Worm (Caenorhabditis elegans) whole organism, young adult: ENCODE results near the gene cyp-33E2.

Experiments
- B0035.1 ChIP-seq: sonication (generic microtip); optimal IDR thresholded peaks from 2 replicates; lab custom pipeline; 2016; ENCODE audit warnings: missing genetic modification characterization, mild to moderate bottlenecking, missing compliant biosample characterization, missing genotype, missing genetic modification reagents
- F23B12.7 ChIP-seq: sonication (generic microtip); optimal IDR thresholded peaks from 2 replicates; lab custom pipeline; 2017; ENCODE audit warnings: missing genetic modification characterization, mild to moderate bottlenecking, missing compliant biosample characterization, antibody characterized with exemption, moderate library complexity; ENCODE audit not compliant: insufficient read depth
- F33H1.4 ChIP-seq: fragments of 200-800 bp; sonication (Bioruptor generic); IDR thresholded peaks from 2 replicates; pipeline ENCODE4 v1.3.6; 2022; ENCODE audit warnings: missing genetic modification reagents, missing genetic modification characterization, missing compliant biosample characterization
- F49E8.2 ChIP-seq: sonication (generic microtip); optimal IDR thresholded peaks from 3 replicates; lab custom pipeline; 2017; ENCODE audit warnings: missing genetic modification characterization, mild to moderate bottlenecking, missing compliant biosample characterization, antibody characterized with exemption, moderate library complexity; ENCODE audit not compliant: insufficient read depth
- Y56A3A.18 ChIP-seq: fragments of 200-800 bp; sonication (Bioruptor generic); IDR thresholded peaks from 2 replicates; pipeline ENCODE4 v1.3.6; 2022; ENCODE audit warnings: missing genetic modification reagents, missing genetic modification characterization, missing compliant biosample characterization
- attf-5 ChIP-seq: fragments of 200-800 bp; sonication (Bioruptor generic); optimal IDR thresholded peaks from 2 replicates; lab custom pipeline; 2018; ENCODE audit warnings: mild to moderate bottlenecking, missing genetic modification characterization, missing compliant biosample characterization
- attf-6 ChIP-seq: fragments of 200-800 bp; sonication (Bioruptor generic); IDR thresholded peaks from 2 replicates; pipeline ENCODE4 v1.3.6; 2022; ENCODE audit warnings: missing genetic modification reagents, missing genetic modification characterization, missing compliant biosample characterization
- chd-7 ChIP-seq: sonication (generic microtip); optimal IDR thresholded peaks from 2 replicates; lab custom pipeline; 2016; ENCODE audit warnings: mild to moderate bottlenecking, missing genetic modification characterization, moderate library complexity, missing compliant biosample characterization
- efl-1 ChIP-seq: fragments of 150-350 bp; optimal IDR thresholded peaks from 2 replicates; lab custom pipeline; 2014; ENCODE audit warnings: missing biosample characterization, missing genetic modification reagents, missing genetic modification characterization
- lag-1 ChIP-seq: fragments of 200-800 bp; sonication (Bioruptor generic); IDR thresholded peaks from 2 replicates; pipeline ENCODE4 v1.3.6; 2022; ENCODE audit warnings: missing genetic modification reagents, missing genetic modification characterization, missing compliant biosample characterization
- lin-40 ChIP-seq: sonication (generic microtip); optimal IDR thresholded peaks from 2 replicates; lab custom pipeline; 2016; ENCODE audit warnings: missing genetic modification characterization, mild to moderate bottlenecking, missing compliant biosample characterization, missing genotype, missing genetic modification reagents
- nfyb-1 ChIP-seq: fragments of 200-800 bp; sonication (Bioruptor generic); IDR thresholded peaks from 2 replicates; pipeline ENCODE4 v1.3.6; 2022; ENCODE audit warnings: missing genetic modification reagents, missing genetic modification characterization, missing compliant biosample characterization
- sptf-2 ChIP-seq: fragments of 200-800 bp; sonication (Bioruptor generic); optimal IDR thresholded peaks from 2 replicates; lab custom pipeline; 2018; ENCODE audit warnings: mild to moderate bottlenecking, missing genetic modification characterization, missing compliant biosample characterization

Gene cyp-33E2

DNA sequence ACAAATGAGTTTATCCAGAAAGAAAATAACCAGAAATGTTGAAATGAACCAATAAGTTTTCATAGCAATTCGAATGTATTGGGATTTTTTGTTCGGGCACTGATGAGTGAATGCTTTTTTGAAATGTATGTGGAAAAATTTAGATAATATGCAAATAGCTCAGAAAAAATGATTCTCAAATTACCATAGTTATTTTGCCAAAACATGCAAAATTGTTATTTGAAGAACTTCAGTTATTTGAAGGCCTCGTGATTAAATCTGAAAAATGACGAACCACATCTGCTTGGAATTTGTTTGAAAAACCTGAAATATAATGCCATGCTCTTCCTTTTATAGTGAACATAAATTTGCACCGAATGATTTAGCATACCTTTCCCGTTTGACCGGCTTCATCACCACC, 46.0 kb downstream of the cyp-33E2 start, which contains the start of gene C49C8.6:
Gene C49C8.6 (minus strand): TSS at position 101 of the 400 bp plus-strand sequence.
- TF ChIP-seq lin-40 (tag; lab: Kevin White, UChicago) (no peak), lag-1 (GFP tag; lab: Robert Waterston, UW) (no peak), F23B12.7 (tag; lab: Kevin White, UChicago) (no peak), efl-1 (no peak), nfyb-1 (GFP tag; lab: Robert Waterston, UW) (no peak), Y56A3A.18 (GFP tag; lab: Robert Waterston, UW) (no peak), F33H1.4 (GFP tag; lab: Robert Waterston, UW) (no peak), B0035.1 (tag; lab: Kevin White, UChicago) (no peak), chd-7 (tag; lab: Kevin White, UChicago) (no peak), sptf-2 (GFP tag; lab: Kevin White, UChicago) (no peak), attf-6 (GFP tag; lab: Robert Waterston, UW) (no peak), attf-5 (GFP tag; lab: Kevin White, UChicago) (no peak), F49E8.2 (no peak)
- TF ChIP-seq, all 124 proteins: peak for 0
